Fruit fly (Drosophila melanogaster) whole organism, embryonic: ENCODE results near the gene Mbs.

Experiments used
- Ada2b ChIP-seq: fragments of 200-800 bp; sonication (Bioruptor generic); IDR thresholded peaks from 2 replicates; pipeline ENCODE4 v1.3.6; 2022; ENCODE audit warnings: missing biosample characterization, missing genetic modification characterization
- Atf-2 ChIP-seq: fragments of 200-800 bp; sonication (Bioruptor generic); optimal IDR thresholded peaks from 2 replicates; lab custom pipeline; 2016; ENCODE audit warnings: missing biosample characterization, missing genetic modification characterization
- CG11085 ChIP-seq: fragments of 200-800 bp; sonication (Bioruptor generic); IDR thresholded peaks from 2 replicates; pipeline ENCODE4 v1.3.6; 2022; ENCODE audit warnings: missing biosample characterization, missing genetic modification characterization
- CG11723 ChIP-seq: fragments of 200-800 bp; sonication (Bioruptor generic); optimal IDR thresholded peaks from 2 replicates; lab custom pipeline; 2017; ENCODE audit warnings: missing biosample characterization, mild to moderate bottlenecking, missing genetic modification characterization
- CG12104 ChIP-seq: fragments of 200-800 bp; sonication (Bioruptor generic); optimal IDR thresholded peaks from 3 replicates; lab custom pipeline; 2016; ENCODE audit warnings: missing biosample characterization, missing genetic modification characterization
- CG12219 ChIP-seq: fragments of 200-800 bp; sonication (Bioruptor generic); optimal IDR thresholded peaks from 3 replicates; lab custom pipeline; 2018; ENCODE audit warnings: missing biosample characterization, mild to moderate bottlenecking, missing genetic modification characterization
- CG12391 ChIP-seq: fragments of 200-800 bp; sonication (Bioruptor generic); optimal IDR thresholded peaks from 3 replicates; lab custom pipeline; 2018; ENCODE audit warnings: missing biosample characterization, mild to moderate bottlenecking, missing genetic modification characterization, moderate library complexity
- CG14050 ChIP-seq: fragments of 200-800 bp; sonication (Bioruptor generic); IDR thresholded peaks from 3 replicates; pipeline ENCODE4 v1.3.6; 2022; ENCODE audit warnings: missing biosample characterization, missing genetic modification characterization
- CG15479 ChIP-seq: fragments of 200-800 bp; sonication (Bioruptor generic); optimal IDR thresholded peaks from 3 replicates; lab custom pipeline; 2019; ENCODE audit warnings: missing biosample characterization, mild to moderate bottlenecking, missing genetic modification characterization, moderate library complexity
- CG15696 ChIP-seq: fragments of 200-800 bp; sonication (Bioruptor generic); optimal IDR thresholded peaks from 2 replicates; lab custom pipeline; 2019; ENCODE audit warnings: missing biosample characterization, mild to moderate bottlenecking, missing genetic modification characterization, moderate library complexity
- CG16815 ChIP-seq: fragments of 200-800 bp; sonication (Bioruptor generic); optimal IDR thresholded peaks from 3 replicates; lab custom pipeline; 2017; ENCODE audit warnings: missing biosample characterization, mild to moderate bottlenecking, missing genetic modification characterization
- CG16863 ChIP-seq: fragments of 200-800 bp; sonication (Bioruptor generic); optimal IDR thresholded peaks from 3 replicates; lab custom pipeline; 2016; ENCODE audit warnings: missing biosample characterization, missing genetic modification characterization
- CG18599 ChIP-seq: fragments of 200-800 bp; sonication (Bioruptor generic); optimal IDR thresholded peaks from 3 replicates; lab custom pipeline; 2017; ENCODE audit warnings: missing biosample characterization, missing genetic modification characterization, mild to moderate bottlenecking, moderate library complexity, missing genetic modification reagents
- CG34422 ChIP-seq: fragments of 200-800 bp; sonication (Bioruptor generic); IDR thresholded peaks from 3 replicates; pipeline ENCODE4 v1.3.6; 2022; ENCODE audit warnings: missing biosample characterization, missing genetic modification characterization
- CG4617 ChIP-seq: fragments of 200-800 bp; sonication (Bioruptor generic); optimal IDR thresholded peaks from 3 replicates; lab custom pipeline; 2016; ENCODE audit warnings: missing biosample characterization, missing genetic modification characterization, borderline replicate concordance
- CG4730 ChIP-seq: fragments of 200-800 bp; sonication (Bioruptor generic); IDR thresholded peaks from 2 replicates; pipeline ENCODE4 v1.3.6; 2022; ENCODE audit warnings: missing biosample characterization, missing genetic modification characterization
- CG5953 ChIP-seq: fragments of 200-800 bp; sonication (Bioruptor generic); IDR thresholded peaks from 2 replicates; pipeline ENCODE4 v1.3.6; 2022; ENCODE audit warnings: missing biosample characterization, missing genetic modification characterization
- CG6854 ChIP-seq: fragments of 200-800 bp; sonication (Bioruptor generic); optimal IDR thresholded peaks from 3 replicates; lab custom pipeline; 2017; ENCODE audit warnings: missing biosample characterization, mild to moderate bottlenecking, missing genetic modification characterization
- CG7357 ChIP-seq: fragments of 200-800 bp; sonication (Bioruptor generic); IDR thresholded peaks from 3 replicates; pipeline ENCODE4 v1.3.6; 2022; ENCODE audit warnings: missing biosample characterization, missing genetic modification characterization
- CG7786 ChIP-seq: fragments of 200-800 bp; sonication (Bioruptor generic); optimal IDR thresholded peaks from 2 replicates; lab custom pipeline; 2016; ENCODE audit warnings: missing biosample characterization, missing genetic modification characterization
- CG8281 ChIP-seq: fragments of 200-800 bp; sonication (Bioruptor generic); optimal IDR thresholded peaks from 2 replicates; lab custom pipeline; 2018; ENCODE audit warnings: missing biosample characterization, mild to moderate bottlenecking, missing genetic modification characterization, moderate library complexity
- CG8359 ChIP-seq: fragments of 200-800 bp; sonication (Bioruptor generic); optimal IDR thresholded peaks from 2 replicates; lab custom pipeline; 2017; ENCODE audit warnings: missing biosample characterization, mild to moderate bottlenecking, missing genetic modification characterization, borderline replicate concordance
- CG8388 ChIP-seq: fragments of 200-800 bp; sonication (Bioruptor generic); optimal IDR thresholded peaks from 2 replicates; lab custom pipeline; 2019; ENCODE audit warnings: missing biosample characterization, mild to moderate bottlenecking, missing genetic modification characterization, moderate library complexity
- CG8478 ChIP-seq: fragments of >200 bp; optimal IDR thresholded peaks from 2 replicates; lab custom pipeline; 2018
- CTCF ChIP-seq: fragments of 200-800 bp; sonication (Bioruptor generic); optimal IDR thresholded peaks from 2 replicates; lab custom pipeline; 2017; ENCODE audit warnings: missing biosample characterization, mild to moderate bottlenecking, missing genetic modification characterization, moderate library complexity
- Chrac-16 ChIP-seq: fragments of 200-800 bp; sonication (Bioruptor generic); optimal IDR thresholded peaks from 3 replicates; lab custom pipeline; 2016; ENCODE audit warnings: missing biosample characterization, missing genetic modification characterization
- D19B ChIP-seq: fragments of 200-800 bp; sonication (Bioruptor generic); optimal IDR thresholded peaks from 2 replicates; lab custom pipeline; 2017; ENCODE audit warnings: missing biosample characterization, mild to moderate bottlenecking, missing genetic modification characterization
- Dbx ChIP-seq: fragments of 200-800 bp; sonication (Bioruptor generic); IDR thresholded peaks from 3 replicates; pipeline ENCODE4 v1.3.6; 2022; ENCODE audit warnings: missing biosample characterization, missing genetic modification characterization
- ERR ChIP-seq: fragments of 200-800 bp; sonication (Bioruptor generic); optimal IDR thresholded peaks from 2 replicates; lab custom pipeline; 2016; ENCODE audit warnings: missing biosample characterization, missing genetic modification characterization
- HLHmδ ChIP-seq: fragments of 200-800 bp; sonication (Bioruptor generic); optimal IDR thresholded peaks from 2 replicates; lab custom pipeline; 2018; ENCODE audit warnings: missing biosample characterization, mild to moderate bottlenecking, missing genetic modification characterization, moderate library complexity
- Meics ChIP-seq: fragments of 200-800 bp; sonication (Bioruptor generic); optimal IDR thresholded peaks from 2 replicates; lab custom pipeline; 2017; ENCODE audit warnings: missing biosample characterization, mild to moderate bottlenecking, missing genetic modification characterization
- Ptx1 ChIP-seq: fragments of 200-800 bp; sonication (Bioruptor generic); IDR thresholded peaks from 2 replicates; pipeline ENCODE4 v1.3.6; 2022; ENCODE audit warnings: missing biosample characterization, missing genetic modification characterization
- Taf1 ChIP-seq: fragments of 200-800 bp; sonication (Bioruptor generic); IDR thresholded peaks from 2 replicates; pipeline ENCODE4 v1.3.6; 2022; ENCODE audit warnings: missing biosample characterization, missing genetic modification characterization
- Usf ChIP-seq: fragments of 200-800 bp; sonication (Bioruptor generic); optimal IDR thresholded peaks from 2 replicates; lab custom pipeline; 2017; ENCODE audit warnings: missing genotype, missing biosample characterization, missing genetic modification characterization
- Vsx1 ChIP-seq: fragments of 200-800 bp; sonication (Bioruptor generic); optimal IDR thresholded peaks from 2 replicates; lab custom pipeline; 2017; ENCODE audit warnings: missing biosample characterization, mild to moderate bottlenecking, missing genetic modification characterization, missing genetic modification reagents
- bcd ChIP-seq: fragments of 200-800 bp; sonication (Bioruptor generic); optimal IDR thresholded peaks from 2 replicates; lab custom pipeline; 2017; ENCODE audit warnings: missing biosample characterization, mild to moderate bottlenecking, missing genetic modification characterization
- cas ChIP-seq: fragments of 200-800 bp; sonication (Bioruptor generic); IDR thresholded peaks from 2 replicates; pipeline ENCODE4 v1.3.6; 2022; ENCODE audit warnings: missing biosample characterization, missing genetic modification characterization
- crc ChIP-seq: fragments of 200-800 bp; sonication (Bioruptor generic); optimal IDR thresholded peaks from 2 replicates; lab custom pipeline; 2016; ENCODE audit warnings: missing biosample characterization, missing genetic modification characterization
- esg ChIP-seq: fragments of 200-800 bp; sonication (Bioruptor generic); conservative IDR thresholded peaks from 2 replicates; pipeline ENCODE4 v1.3.6; 2022; ENCODE audit warnings: missing biosample characterization, missing genetic modification characterization
- gcm ChIP-seq: fragments of 200-800 bp; sonication (Bioruptor generic); optimal IDR thresholded peaks from 2 replicates; lab custom pipeline; 2019; ENCODE audit warnings: missing biosample characterization, mild to moderate bottlenecking, missing genetic modification characterization, moderate library complexity
- grau ChIP-seq: fragments of 200-800 bp; optimal IDR thresholded peaks from 3 replicates; lab custom pipeline; 2019; ENCODE audit warnings: missing biosample characterization, mild to moderate bottlenecking, missing genetic modification characterization, moderate library complexity
- gro ChIP-seq: fragments of 200-800 bp; sonication (Bioruptor generic); optimal IDR thresholded peaks from 2 replicates; lab custom pipeline; 2016; ENCODE audit warnings: missing biosample characterization, missing genetic modification characterization
- kay ChIP-seq: fragments of 200-800 bp; sonication (Bioruptor generic); optimal IDR thresholded peaks from 2 replicates; lab custom pipeline; 2016; ENCODE audit warnings: missing biosample characterization, missing genetic modification characterization
- ken ChIP-seq: fragments of 200-800 bp; sonication (Bioruptor generic); IDR thresholded peaks from 3 replicates; pipeline ENCODE4 v1.3.6; 2022; ENCODE audit warnings: missing biosample characterization, missing genetic modification characterization
- nmo ChIP-seq: fragments of 200-800 bp; sonication (Bioruptor generic); optimal IDR thresholded peaks from 2 replicates; lab custom pipeline; 2018; ENCODE audit warnings: missing biosample characterization, mild to moderate bottlenecking, missing genetic modification characterization, moderate library complexity
- peb ChIP-seq: fragments of 200-800 bp; sonication (Bioruptor generic); IDR thresholded peaks from 2 replicates; pipeline ENCODE4 v1.3.6; 2022; ENCODE audit warnings: missing biosample characterization, missing genetic modification characterization
- scrt ChIP-seq: fragments of 200-800 bp; sonication (Bioruptor generic); optimal IDR thresholded peaks from 2 replicates; lab custom pipeline; 2018; ENCODE audit warnings: missing biosample characterization, mild to moderate bottlenecking, missing genetic modification characterization, moderate library complexity
- slou ChIP-seq: fragments of 200-800 bp; sonication (Bioruptor generic); optimal IDR thresholded peaks from 3 replicates; lab custom pipeline; 2016; ENCODE audit warnings: missing biosample characterization, missing genetic modification characterization
- sqz ChIP-seq: fragments of 200-800 bp; sonication (Bioruptor generic); optimal IDR thresholded peaks from 3 replicates; lab custom pipeline; 2018; ENCODE audit warnings: missing biosample characterization, mild to moderate bottlenecking, missing genetic modification characterization
- stc ChIP-seq: fragments of 200-800 bp; sonication (Bioruptor generic); IDR thresholded peaks from 2 replicates; pipeline ENCODE4 v1.3.6; 2022; ENCODE audit warnings: missing biosample characterization, missing genetic modification characterization
- stwl ChIP-seq: fragments of 200-800 bp; sonication (Bioruptor generic); optimal IDR thresholded peaks from 3 replicates; lab custom pipeline; 2018; ENCODE audit warnings: missing biosample characterization, mild to moderate bottlenecking, missing genetic modification characterization, moderate library complexity
- tgo ChIP-seq: fragments of 200-800 bp; sonication (Bioruptor generic); IDR thresholded peaks from 3 replicates; pipeline ENCODE4 v1.3.6; 2022; ENCODE audit warnings: missing biosample characterization, missing genetic modification characterization

Gene Mbs

dm6 chr3L:16105528-16105927 lies 53.8 kb downstream of the Mbs start, which contains the start of the genes IntS9 and CG43295 (continued):
- TF ChIP-seq CG12104 = peak; percentile 44
- no peak for TF ChIP-seq CG15479 (GFP tag; lab: Kevin White, UChicago)
- TF ChIP-seq CG15696 (tag; lab: Kevin White, UChicago) = peak; percentile 65
- TF ChIP-seq tgo (GFP tag; lab: Robert Waterston, UW) = peak; percentile 80
- TF ChIP-seq esg (GFP tag; lab: Robert Waterston, UW) = peak; percentile 81
- peak; percentile 79; the same call in 2 of the 3 replicates for TF ChIP-seq ken
- TF ChIP-seq CG5953 (GFP tag; lab: Robert Waterston, UW) = peak; percentile 72
- peak; percentile 56 for TF ChIP-seq stwl (tag; lab: Kevin White, UChicago)
- TF ChIP-seq Vsx1 (GFP tag; lab: Kevin White, UChicago) = no peak
- TF ChIP-seq CTCF (GFP tag; lab: Kevin White, UChicago) = no peak
- peak; percentile 69 for TF ChIP-seq Meics (GFP tag; lab: Kevin White, UChicago)
- TF ChIP-seq CG11723 (GFP tag; lab: Kevin White, UChicago) = no peak
- no peak for TF ChIP-seq CG8281 (tag; lab: Kevin White, UChicago)
- peak; percentile 85 for TF ChIP-seq CG7786 (GFP tag; lab: Kevin White, UChicago)
- TF ChIP-seq Taf1 (GFP tag; lab: Robert Waterston, UW) = peak; percentile 66
- peak; percentile 72 for TF ChIP-seq bcd (GFP tag; lab: Kevin White, UChicago)
- peak; percentile 86 for TF ChIP-seq Ada2b (GFP tag; lab: Robert Waterston, UW)
- no peak for TF ChIP-seq gcm (GFP tag; lab: Kevin White, UChicago)
- peak; percentile 5 for TF ChIP-seq CG6854 (GFP tag; lab: Kevin White, UChicago)
- peak; percentile 79 for TF ChIP-seq CG4730 (GFP tag; lab: Robert Waterston, UW)
- peak; percentile 84 for TF ChIP-seq CG18599 (GFP tag; lab: Kevin White, UChicago)
- peak; percentile 74; the same call in 1 of the 2 replicates for TF ChIP-seq cas (GFP tag; lab: Robert Waterston, UW)
- peak; percentile 67 for TF ChIP-seq slou (GFP tag; lab: Kevin White, UChicago)
- TF ChIP-seq Ptx1 (GFP tag; lab: Robert Waterston, UW) = peak; percentile 88
- no peak for TF ChIP-seq D19B (GFP tag; lab: Kevin White, UChicago)
- peak; percentile 87 for TF ChIP-seq CG12391 (tag; lab: Kevin White, UChicago)
- peak; percentile 87 for TF ChIP-seq CG16863 (GFP tag; lab: Kevin White, UChicago)
- no peak for TF ChIP-seq CG8478 (lab: Kevin White, UChicago)
- peak; percentile 79 for TF ChIP-seq CG14050 (GFP tag; lab: Robert Waterston, UW)
- peak; percentile 82 for TF ChIP-seq Dbx (GFP tag; lab: Robert Waterston, UW)
- TF ChIP-seq grau = no peak
- TF ChIP-seq kay (GFP tag; lab: Kevin White, UChicago) = peak; percentile 64
- TF ChIP-seq Usf (GFP tag; lab: Kevin White, UChicago) = peak; percentile 64
- peak; percentile 92 for TF ChIP-seq CG34422
- TF ChIP-seq Chrac-16 = peak; percentile 89
- peak; percentile 69; the same call in 2 of the 3 replicates for TF ChIP-seq CG7357
- peak; percentile 49; the same call in 1 of the 2 replicates for TF ChIP-seq CG11085 (GFP tag; lab: Robert Waterston, UW)
- TF ChIP-seq ERR (GFP tag; lab: Kevin White, UChicago) = peak; percentile 71
- TF ChIP-seq CG16815 (GFP tag; lab: Kevin White, UChicago) = peak; percentile 65
- TF ChIP-seq CG8359 (GFP tag; lab: Kevin White, UChicago) = peak; percentile 47
- peak; percentile 82 for TF ChIP-seq stc (GFP tag; lab: Robert Waterston, UW)
- TF ChIP-seq CG12219 (GFP tag; lab: Kevin White, UChicago) = peak; percentile 69
- TF ChIP-seq HLHmδ (GFP tag; lab: Kevin White, UChicago) = no peak
- TF ChIP-seq CG4617 (GFP tag; lab: Kevin White, UChicago) = peak; percentile 77
- TF ChIP-seq CG8388 (GFP tag; lab: Kevin White, UChicago) = peak; percentile 79
- TF ChIP-seq crc = peak; percentile 77
- TF ChIP-seq gro (GFP tag; lab: Kevin White, UChicago) = no peak
- no peak for TF ChIP-seq sqz
- peak; percentile 72 for TF ChIP-seq peb (GFP tag; lab: Robert Waterston, UW)
- TF ChIP-seq Atf-2 = peak; percentile 82
- TF ChIP-seq scrt (GFP tag; lab: Kevin White, UChicago) = peak; percentile 93
- peak; percentile 75 for TF ChIP-seq nmo (GFP tag; lab: Kevin White, UChicago)
